Fruit fly (Drosophila melanogaster) whole organism, embryonic: Measurements from ENCODE around the gene Idgf3.

Experiments used
- Antp ChIP-seq: fragments of 200-800 bp; sonication (Bioruptor generic); optimal IDR thresholded peaks from 3 replicates; lab custom pipeline; 2016; ENCODE audit warnings: missing biosample characterization, missing genetic modification characterization
- Atf6 ChIP-seq: fragments of 200-800 bp; sonication (Bioruptor generic); IDR thresholded peaks from 2 replicates; pipeline ENCODE4 v1.3.6; 2022; ENCODE audit warnings: missing biosample characterization, missing genetic modification characterization
- Awh ChIP-seq: fragments of 200-800 bp; sonication (Bioruptor generic); IDR thresholded peaks from 2 replicates; pipeline ENCODE4, ENCODE4 v1.3.6; 2022; ENCODE audit warnings: missing biosample characterization, missing genetic modification characterization
- Bgb ChIP-seq: fragments of 200-800 bp; sonication (Bioruptor generic); IDR thresholded peaks from 2 replicates; pipeline ENCODE4 v1.3.6; 2022; ENCODE audit warnings: missing biosample characterization, missing genetic modification characterization; ENCODE audit not compliant: partially characterized antibody
- BtbVII ChIP-seq: fragments of 200-800 bp; sonication (Bioruptor generic); optimal IDR thresholded peaks from 3 replicates; lab custom pipeline; 2017; ENCODE audit warnings: missing biosample characterization, mild to moderate bottlenecking, missing genetic modification characterization
- CG10366 ChIP-seq: fragments of 200-800 bp; sonication (Bioruptor generic); IDR thresholded peaks from 2 replicates; pipeline ENCODE4 v1.3.6; 2022; ENCODE audit warnings: missing biosample characterization, missing genetic modification characterization
- CG10543 ChIP-seq: fragments of 200-800 bp; sonication (Bioruptor generic); optimal IDR thresholded peaks from 3 replicates; lab custom pipeline; 2017; ENCODE audit warnings: missing biosample characterization, mild to moderate bottlenecking, missing genetic modification characterization, moderate library complexity
- CG10979 ChIP-seq: fragments of 200-800 bp; sonication (Bioruptor generic); optimal IDR thresholded peaks from 2 replicates; lab custom pipeline; 2018; ENCODE audit warnings: missing biosample characterization, mild to moderate bottlenecking, missing genetic modification characterization, moderate library complexity
- CG12219 ChIP-seq: fragments of 200-800 bp; sonication (Bioruptor generic); optimal IDR thresholded peaks from 3 replicates; lab custom pipeline; 2018; ENCODE audit warnings: missing biosample characterization, mild to moderate bottlenecking, missing genetic modification characterization
- CG13894 ChIP-seq: fragments of 200-800 bp; sonication (Bioruptor generic); optimal IDR thresholded peaks from 3 replicates; lab custom pipeline; 2018; ENCODE audit warnings: missing biosample characterization, mild to moderate bottlenecking, missing genetic modification characterization, moderate library complexity
- CG14710 ChIP-seq: fragments of 200-800 bp; sonication (Bioruptor generic); optimal IDR thresholded peaks from 3 replicates; lab custom pipeline; 2019; ENCODE audit warnings: missing biosample characterization, mild to moderate bottlenecking, missing genetic modification characterization, moderate library complexity
- CG14965 ChIP-seq: fragments of 200-800 bp; sonication (Bioruptor generic); optimal IDR thresholded peaks from 2 replicates; lab custom pipeline; 2016; ENCODE audit warnings: missing biosample characterization, missing genetic modification characterization, borderline replicate concordance
- CG15269 ChIP-seq: fragments of 200-800 bp; sonication (Bioruptor generic); optimal IDR thresholded peaks from 2 replicates; lab custom pipeline; 2018; ENCODE audit warnings: missing biosample characterization, mild to moderate bottlenecking, missing genetic modification characterization, moderate library complexity
- CG15696 ChIP-seq: fragments of 200-800 bp; sonication (Bioruptor generic); optimal IDR thresholded peaks from 2 replicates; lab custom pipeline; 2019; ENCODE audit warnings: missing biosample characterization, mild to moderate bottlenecking, missing genetic modification characterization, moderate library complexity
- CG18262 ChIP-seq: fragments of 200-800 bp; optimal IDR thresholded peaks from 3 replicates; lab custom pipeline; 2019; ENCODE audit warnings: missing biosample characterization, mild to moderate bottlenecking, missing genetic modification characterization, moderate library complexity
- CG18764 ChIP-seq: fragments of 200-800 bp; sonication (Bioruptor generic); optimal IDR thresholded peaks from 3 replicates; lab custom pipeline; 2016; ENCODE audit warnings: missing biosample characterization, missing genetic modification characterization
- CG2199 ChIP-seq: fragments of 200-800 bp; sonication (Bioruptor generic); IDR thresholded peaks from 3 replicates; pipeline ENCODE4 v1.3.6; 2022; ENCODE audit warnings: missing biosample characterization, missing genetic modification characterization
- CG34224 ChIP-seq: fragments of 200-800 bp; sonication (Bioruptor generic); IDR thresholded peaks from 3 replicates; pipeline ENCODE4 v1.3.6; 2022; ENCODE audit warnings: missing biosample characterization, missing genetic modification characterization; ENCODE audit not compliant: partially characterized antibody
- CG42726 ChIP-seq: fragments of 200-800 bp; sonication (Bioruptor generic); IDR thresholded peaks from 2 replicates; pipeline ENCODE4 v1.3.6; 2022; ENCODE audit warnings: missing biosample characterization, missing genetic modification characterization; ENCODE audit not compliant: partially characterized antibody
- CG5180 ChIP-seq: fragments of 200-800 bp; sonication (Bioruptor generic); optimal IDR thresholded peaks from 3 replicates; lab custom pipeline; 2017; ENCODE audit warnings: missing biosample characterization, missing genetic modification characterization, mild to moderate bottlenecking, moderate library complexity, missing genetic modification reagents
- CG5245 ChIP-seq: fragments of 200-800 bp; sonication (Bioruptor generic); optimal IDR thresholded peaks from 3 replicates; lab custom pipeline; 2016; ENCODE audit warnings: missing biosample characterization, missing genetic modification characterization
- CG7987 ChIP-seq: fragments of 200-800 bp; sonication (Bioruptor generic); optimal IDR thresholded peaks from 2 replicates; lab custom pipeline; 2018; ENCODE audit warnings: missing biosample characterization, mild to moderate bottlenecking, missing genetic modification characterization, moderate library complexity
- CG8290 ChIP-seq, 3 experiments: fragments of 200-800 bp; sonication (Bioruptor generic); optimal IDR thresholded peaks; 2 replicates each; lab custom pipeline; 2016 to 2019; ENCODE audit warnings: missing biosample characterization in 3 of 3, missing genetic modification characterization in 3 of 3, mild to moderate bottlenecking in 2 of 3, moderate library complexity in 1 of 3
- Dbx ChIP-seq: fragments of 200-800 bp; sonication (Bioruptor generic); IDR thresholded peaks from 3 replicates; pipeline ENCODE4 v1.3.6; 2022; ENCODE audit warnings: missing biosample characterization, missing genetic modification characterization
- Dek ChIP-seq: fragments of 200-800 bp; sonication (Bioruptor generic); optimal IDR thresholded peaks from 3 replicates; lab custom pipeline; 2019; ENCODE audit warnings: missing biosample characterization, mild to moderate bottlenecking, missing genetic modification characterization, moderate library complexity
- Hmr ChIP-seq: fragments of 200-800 bp; sonication (Bioruptor generic); optimal IDR thresholded peaks from 3 replicates; lab custom pipeline; 2017; ENCODE audit warnings: mild to moderate bottlenecking, missing biosample characterization, missing genetic modification reagents, missing genetic modification characterization
- Hr51 ChIP-seq, 2 experiments: fragments of 200-800 bp; sonication (Bioruptor generic); optimal IDR thresholded peaks; 2 replicates in 1 of 2; 3 replicates in 1 of 2; lab custom pipeline; 2016 to 2018; ENCODE audit warnings: missing biosample characterization in 2 of 2, missing genetic modification characterization in 2 of 2, mild to moderate bottlenecking in 1 of 2, moderate library complexity in 1 of 2
- Jarid2 ChIP-seq: fragments of 200-800 bp; sonication (Bioruptor generic); optimal IDR thresholded peaks from 3 replicates; lab custom pipeline; 2017; ENCODE audit warnings: mild to moderate bottlenecking, missing biosample characterization, missing genetic modification reagents, missing genetic modification characterization
- Side ChIP-seq: fragments of 200-800 bp; sonication (Bioruptor generic); optimal IDR thresholded peaks from 2 replicates; lab custom pipeline; 2016; ENCODE audit warnings: missing biosample characterization, missing genetic modification characterization
- Sox102F ChIP-seq: fragments of 200-800 bp; sonication (Bioruptor generic); optimal IDR thresholded peaks from 2 replicates; lab custom pipeline; 2018; ENCODE audit warnings: missing biosample characterization, mild to moderate bottlenecking, missing genetic modification characterization, moderate library complexity
- Taf1 ChIP-seq: fragments of 200-800 bp; sonication (Bioruptor generic); IDR thresholded peaks from 2 replicates; pipeline ENCODE4 v1.3.6; 2022; ENCODE audit warnings: missing biosample characterization, missing genetic modification characterization
- Trl ChIP-seq, 3 experiments: fragments of >200 bp in 2 of 3; fragments of 200-800 bp in 1 of 3; sonication (Bioruptor generic) in 1 of 3; optimal IDR thresholded peaks; 2 replicates in 1 of 3; 3 replicates in 2 of 3; lab custom pipeline; 2016 to 2017; ENCODE audit warnings: missing biosample characterization in 1 of 3, missing genetic modification characterization in 1 of 3
- ase ChIP-seq: fragments of 200-800 bp; sonication (Bioruptor generic); IDR thresholded peaks from 3 replicates; pipeline ENCODE4 v1.3.6; 2022; ENCODE audit warnings: missing biosample characterization, missing genetic modification characterization
- chinmo ChIP-seq: fragments of 200-800 bp; sonication (Bioruptor generic); IDR thresholded peaks from 4 replicates; pipeline ENCODE4 v1.3.6; 2022; ENCODE audit warnings: missing biosample characterization, missing genetic modification characterization; ENCODE audit not compliant: partially characterized antibody
- chm ChIP-seq: fragments of 200-800 bp; sonication (Bioruptor generic); IDR thresholded peaks from 2 replicates; pipeline ENCODE4 v1.3.6; 2022; ENCODE audit warnings: missing biosample characterization, missing genetic modification characterization
- croc ChIP-seq: fragments of 200-800 bp; sonication (Bioruptor generic); conservative IDR thresholded peaks from 3 replicates; pipeline ENCODE4 v1.3.6; 2022; ENCODE audit warnings: missing biosample characterization, missing genetic modification characterization
- exex ChIP-seq: fragments of 200-800 bp; sonication (Bioruptor generic); optimal IDR thresholded peaks from 4 replicates; lab custom pipeline; 2018; ENCODE audit warnings: missing biosample characterization, mild to moderate bottlenecking, missing genetic modification characterization, moderate library complexity
- gce ChIP-seq: fragments of 200-800 bp; sonication (Bioruptor generic); IDR thresholded peaks from 3 replicates; pipeline ENCODE4 v1.3.6; 2022; ENCODE audit warnings: missing biosample characterization, missing genetic modification characterization
- ken ChIP-seq: fragments of 200-800 bp; sonication (Bioruptor generic); IDR thresholded peaks from 3 replicates; pipeline ENCODE4 v1.3.6; 2022; ENCODE audit warnings: missing biosample characterization, missing genetic modification characterization
- lab ChIP-seq: fragments of 200-800 bp; sonication (Bioruptor generic); optimal IDR thresholded peaks from 3 replicates; lab custom pipeline; 2017; ENCODE audit warnings: missing biosample characterization, missing genetic modification characterization, mild to moderate bottlenecking, moderate library complexity, missing genetic modification reagents
- otp ChIP-seq: fragments of 200-800 bp; sonication (Bioruptor generic); IDR thresholded peaks from 3 replicates; pipeline ENCODE4, ENCODE4 v1.3.6; 2022; ENCODE audit warnings: missing biosample characterization, missing genetic modification characterization
- prd ChIP-seq, 3 experiments: fragments of >200 bp in 2 of 3; fragments of 200-800 bp in 1 of 3; sonication (Bioruptor generic) in 1 of 3; optimal IDR thresholded peaks in 2 of 3; IDR thresholded peaks in 1 of 3; 2 replicates in 2 of 3; 3 replicates in 1 of 3; pipeline versions ENCODE4 v1.3.6 to Lab custom; 2017 to 2022; ENCODE audit warnings: missing biosample characterization in 1 of 3, missing genetic modification characterization in 1 of 3
- psq ChIP-seq: fragments of 200-800 bp; sonication (Bioruptor generic); optimal IDR thresholded peaks from 2 replicates; lab custom pipeline; 2017; ENCODE audit warnings: missing biosample characterization, missing genetic modification characterization
- sisA ChIP-seq: fragments of 200-800 bp; sonication (Bioruptor generic); IDR thresholded peaks from 2 replicates; pipeline ENCODE4 v1.3.6; 2022; ENCODE audit warnings: missing biosample characterization, missing genetic modification characterization
- slbo ChIP-seq: fragments of 200-800 bp; sonication (Bioruptor generic); IDR thresholded peaks from 2 replicates; pipeline ENCODE4 v1.3.6; 2022; ENCODE audit warnings: missing biosample characterization, missing genetic modification characterization
- tx ChIP-seq: fragments of 200-800 bp; sonication (Bioruptor generic); optimal IDR thresholded peaks from 2 replicates; lab custom pipeline; 2016; ENCODE audit warnings: missing biosample characterization, missing genetic modification characterization
- vvl ChIP-seq: fragments of 200-800 bp; sonication (Bioruptor generic); IDR thresholded peaks from 2 replicates; pipeline ENCODE4 v1.3.6; 2022; ENCODE audit warnings: missing biosample characterization, missing genetic modification characterization
- z ChIP-seq: fragments of 200-800 bp; sonication (Bioruptor generic); IDR thresholded peaks from 3 replicates; pipeline ENCODE4 v1.3.6; 2022; ENCODE audit warnings: missing biosample characterization, missing genetic modification characterization

Idgf3 gene

DNA sequence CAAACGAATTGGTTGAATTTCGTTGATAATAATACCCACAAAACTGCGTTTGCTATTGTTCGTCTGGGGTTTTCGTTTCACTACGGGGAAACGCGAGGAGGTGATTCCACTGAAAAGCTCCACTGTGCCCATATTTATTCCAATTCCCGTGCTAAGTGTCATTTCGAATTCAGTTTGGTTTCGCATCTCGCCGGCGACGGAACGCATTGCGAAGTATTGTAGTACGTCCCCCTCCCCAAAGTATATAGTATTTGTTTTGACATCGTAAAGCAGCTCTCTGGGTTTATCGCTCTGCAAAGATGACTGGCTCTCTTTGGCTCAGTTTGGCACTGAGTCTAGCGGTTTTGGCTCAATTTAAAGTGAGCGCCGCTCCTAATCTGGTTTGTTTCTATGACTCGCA is at the start of gene Idgf3:
Idgf3 (plus strand) TSS at position 17 of the 400 bp plus-strand sequence.
- TF ChIP-seq CG2199 (GFP tag; lab: Robert Waterston, UW), result peak; percentile 36; the same call in 2 of the 3 replicates
- TF ChIP-seq ase (GFP tag; lab: Robert Waterston, UW), result no peak
- no peak for TF ChIP-seq CG18764 (GFP tag; lab: Kevin White, UChicago)
- no peak for TF ChIP-seq CG10979 (tag; lab: Kevin White, UChicago)
- TF ChIP-seq CG42726 (GFP tag; lab: Robert Waterston, UW), result no peak
- no peak for TF ChIP-seq gce
- no peak for TF ChIP-seq CG14710 (tag; lab: Kevin White, UChicago)
- peak; percentile 24 to 71 for TF ChIP-seq Trl (optimal IDR thresholded peaks at IDR 0.05; lab: Kevin White, UChicago)
- no peak for TF ChIP-seq Trl (GFP tag; optimal IDR thresholded peaks at IDR 0.05; lab: Kevin White, UChicago)
- 0 out of 2 replicates have a peak, but pooled peaks have one; percentile 33 for TF ChIP-seq Bgb (GFP tag; lab: Robert Waterston, UW)
- no peak for TF ChIP-seq croc (GFP tag; lab: Robert Waterston, UW)
- TF ChIP-seq lab (GFP tag; lab: Kevin White, UChicago), result peak; percentile 9
- peak; percentile 0 for TF ChIP-seq Hmr
- TF ChIP-seq vvl (GFP tag; lab: Robert Waterston, UW), result no peak; the same call in 1 of the 2 replicates
- no peak for TF ChIP-seq CG7987 (GFP tag; lab: Kevin White, UChicago)
- TF ChIP-seq Hr51 (GFP tag; optimal IDR thresholded peaks at IDR 0.05; lab: Kevin White, UChicago), result no peak
- TF ChIP-seq CG10543 (GFP tag; lab: Kevin White, UChicago), result peak; percentile 62
- TF ChIP-seq CG15696 (tag; lab: Kevin White, UChicago), result no peak
- TF ChIP-seq Awh (GFP tag; lab: Robert Waterston, UW), result no peak
- TF ChIP-seq CG34224, result no peak
- TF ChIP-seq CG14965 (GFP tag; lab: Kevin White, UChicago), result no peak
- 0 out of 2 replicates have a peak, but pooled peaks have one; percentile 27 for TF ChIP-seq Taf1
- no peak for TF ChIP-seq sisA
- peak; percentile 90 for TF ChIP-seq z (GFP tag; lab: Robert Waterston, UW)
- TF ChIP-seq BtbVII (GFP tag; lab: Kevin White, UChicago), result no peak
- no peak for TF ChIP-seq Sox102F (GFP tag; lab: Kevin White, UChicago)
- TF ChIP-seq CG8290 (GFP tag; optimal IDR thresholded peaks at IDR 0.05; lab: Kevin White, UChicago), result no peak
- TF ChIP-seq CG8290 (tag; optimal IDR thresholded peaks at IDR 0.05; lab: Kevin White, UChicago), result peak in 1 of 2 experiments; percentile 33
- TF ChIP-seq Dbx (GFP tag; lab: Robert Waterston, UW), result peak; percentile 36; the same call in 1 of the 3 replicates
- TF ChIP-seq Dek (tag; lab: Kevin White, UChicago), result no peak
- TF ChIP-seq CG5180 (GFP tag; lab: Kevin White, UChicago), result no peak
- TF ChIP-seq tx, result no peak
- TF ChIP-seq chm (GFP tag; lab: Robert Waterston, UW), result no peak
- no peak for TF ChIP-seq exex (tag; lab: Kevin White, UChicago)
- TF ChIP-seq CG5245, result no peak
- peak; percentile 37; the same call in 1 of the 2 replicates for TF ChIP-seq slbo
- no peak for TF ChIP-seq Antp (GFP tag; lab: Kevin White, UChicago)
- peak; percentile 35 for TF ChIP-seq CG15269 (tag; lab: Kevin White, UChicago)
- TF ChIP-seq Atf6 (GFP tag; lab: Robert Waterston, UW), result peak; percentile 66
- TF ChIP-seq otp, result no peak
- TF ChIP-seq ken (GFP tag; lab: Robert Waterston, UW), result no peak
- TF ChIP-seq Side (GFP tag; lab: Kevin White, UChicago), result no peak
- TF ChIP-seq CG18262 (tag; lab: Kevin White, UChicago), result no peak
- TF ChIP-seq Jarid2 (GFP tag; lab: Kevin White, UChicago), result peak; percentile 53
- no peak for TF ChIP-seq psq (GFP tag; lab: Kevin White, UChicago)
- no peak for TF ChIP-seq prd (optimal IDR thresholded peaks at IDR 0.05; lab: Kevin White, UChicago)
- TF ChIP-seq prd (GFP tag; IDR thresholded peaks at IDR 0.05; lab: Robert Waterston, UW), result no peak
- TF ChIP-seq CG10366, result no peak
- TF ChIP-seq chinmo (GFP tag; lab: Robert Waterston, UW), result peak; percentile 93
- peak; percentile 37 for TF ChIP-seq CG13894 (tag; lab: Kevin White, UChicago)
- TF ChIP-seq CG12219, result no peak
